Worm (Caenorhabditis elegans) whole organism, L1 larva: ENCODE data around the gene F37A8.5.
A peak's percentile ranks its signal among the peaks of the same experiment; 100 is the strongest.

Experiments
- C16A3.4 ChIP-seq: fragments of 150-350 bp; optimal IDR thresholded peaks from 2 replicates; lab custom pipeline; 2014; ENCODE audit warnings: missing biosample characterization, missing genetic modification characterization
- ama-1 ChIP-seq: fragments of 150-350 bp; optimal IDR thresholded peaks from 2 replicates; lab custom pipeline; 2014
- blmp-1 ChIP-seq: fragments of 150-350 bp; optimal IDR thresholded peaks from 2 replicates; lab custom pipeline; 2014; ENCODE audit warnings: missing biosample characterization, missing genetic modification characterization
- ceh-63 ChIP-seq: fragments of 200-800 bp; sonication (Bioruptor generic); optimal IDR thresholded peaks from 2 replicates; lab custom pipeline; 2018; ENCODE audit warnings: mild to moderate bottlenecking, missing genetic modification characterization, missing compliant biosample characterization
- ceh-8 ChIP-seq: fragments of 200-800 bp; sonication (Bioruptor generic); optimal IDR thresholded peaks from 2 replicates; lab custom pipeline; 2018; ENCODE audit warnings: mild to moderate bottlenecking, missing genetic modification characterization, moderate library complexity, missing compliant biosample characterization
- ces-1 ChIP-seq: fragments of 150-350 bp; optimal IDR thresholded peaks from 2 replicates; lab custom pipeline; 2014; ENCODE audit warnings: missing biosample characterization, missing genetic modification reagents, missing genetic modification characterization
- dpl-1 ChIP-seq, 3 experiments: fragments of 150-350 bp in 2 of 3; sonication (generic microtip) in 1 of 3; optimal IDR thresholded peaks; 2 replicates each; lab custom pipeline; 2014 to 2017; ENCODE audit warnings: missing biosample characterization in 3 of 3, missing genetic modification characterization in 3 of 3, missing genetic modification reagents in 3 of 3
- dsc-1 ChIP-seq: sonication (generic microtip); optimal IDR thresholded peaks from 2 replicates; lab custom pipeline; 2016; ENCODE audit warnings: mild to moderate bottlenecking, missing genetic modification characterization, missing compliant biosample characterization
- efl-3 ChIP-seq: fragments of 200-800 bp; sonication (Bioruptor generic); optimal IDR thresholded peaks from 2 replicates; lab custom pipeline; 2018; ENCODE audit warnings: mild to moderate bottlenecking, missing genetic modification characterization, missing compliant biosample characterization
- egl-27 ChIP-seq, 2 experiments: fragments of 150-350 bp in 1 of 2; sonication (generic microtip); optimal IDR thresholded peaks; 3 replicates each; lab custom pipeline; 2017 to 2018; ENCODE audit warnings: missing biosample characterization in 2 of 2, missing genetic modification characterization in 2 of 2, missing genetic modification reagents in 2 of 2
- fkh-10 ChIP-seq: sonication (generic microtip); optimal IDR thresholded peaks from 2 replicates; lab custom pipeline; 2017; ENCODE audit warnings: missing biosample characterization, missing genetic modification reagents, missing genetic modification characterization
- fos-1 ChIP-seq: fragments of 150-350 bp; optimal IDR thresholded peaks from 2 replicates; lab custom pipeline; 2014; ENCODE audit warnings: missing biosample characterization, missing genetic modification characterization
- jun-1 ChIP-seq: fragments of 150-350 bp; optimal IDR thresholded peaks from 2 replicates; lab custom pipeline; 2014; ENCODE audit warnings: missing biosample characterization, missing genetic modification reagents, missing genetic modification characterization
- lin-13 ChIP-seq: fragments of 150-350 bp; optimal IDR thresholded peaks from 2 replicates; lab custom pipeline; 2014; ENCODE audit warnings: missing biosample characterization, missing genetic modification reagents, missing genetic modification characterization
- lin-14 ChIP-seq: fragments of 200-800 bp; sonication (Bioruptor generic); optimal IDR thresholded peaks from 2 replicates; lab custom pipeline; 2018; ENCODE audit warnings: mild to moderate bottlenecking, missing genetic modification characterization, moderate library complexity, missing compliant biosample characterization
- lin-35 ChIP-seq, 2 experiments: fragments of 150-350 bp; optimal IDR thresholded peaks; 2 replicates each; lab custom pipeline; 2014; ENCODE audit warnings: missing biosample characterization in 2 of 2, missing genetic modification characterization in 2 of 2, missing genetic modification reagents in 2 of 2
- lir-3 ChIP-seq: sonication (generic microtip); optimal IDR thresholded peaks from 2 replicates; lab custom pipeline; 2016; ENCODE audit warnings: mild to moderate bottlenecking, missing genetic modification characterization, moderate library complexity, missing compliant biosample characterization; ENCODE audit not compliant: poor library complexity
- lsy-2 ChIP-seq, 2 experiments: fragments of 150-350 bp; optimal IDR thresholded peaks; 2 replicates each; lab custom pipeline; 2014; ENCODE audit warnings: missing biosample characterization in 2 of 2, missing genetic modification characterization in 2 of 2
- mab-9 ChIP-seq: fragments of 200-800 bp; sonication (Bioruptor generic); IDR thresholded peaks from 2 replicates; pipeline ENCODE4 v1.3.6; 2022; ENCODE audit warnings: missing genetic modification reagents, missing genetic modification characterization, missing compliant biosample characterization
- mdl-1 ChIP-seq, 2 experiments: fragments of 150-350 bp; optimal IDR thresholded peaks; 2 replicates each; lab custom pipeline; 2014 to 2017; ENCODE audit warnings: missing biosample characterization in 2 of 2, missing genetic modification characterization in 2 of 2, inconsistent platforms in 1 of 2
- mef-2 ChIP-seq: fragments of 150-350 bp; optimal IDR thresholded peaks from 2 replicates; lab custom pipeline; 2014; ENCODE audit warnings: missing biosample characterization, missing genetic modification characterization
- mep-1 ChIP-seq: fragments of 150-350 bp; optimal IDR thresholded peaks from 2 replicates; lab custom pipeline; 2014; ENCODE audit warnings: missing biosample characterization, missing genetic modification characterization
- nhr-19 ChIP-seq: fragments of 200-800 bp; sonication (Bioruptor generic); conservative IDR thresholded peaks from 2 replicates; pipeline ENCODE4 v1.3.6; 2022; ENCODE audit warnings: missing genetic modification characterization, missing compliant biosample characterization
- nhr-47 ChIP-seq: sonication (generic microtip); optimal IDR thresholded peaks from 2 replicates; lab custom pipeline; 2016; ENCODE audit warnings: mild to moderate bottlenecking, missing genetic modification characterization, moderate library complexity, missing compliant biosample characterization
- nhr-85 ChIP-seq: sonication (generic microtip); peaks from one replicate; lab custom pipeline; 2016; ENCODE audit warnings: missing genetic modification characterization, inconsistent platforms, missing compliant biosample characterization
- pax-3 ChIP-seq: fragments of 200-800 bp; sonication (Bioruptor generic); optimal IDR thresholded peaks from 2 replicates; lab custom pipeline; 2018; ENCODE audit warnings: mild to moderate bottlenecking, missing genetic modification characterization, moderate library complexity, missing compliant biosample characterization
- pqm-1 ChIP-seq: sonication (generic microtip); optimal IDR thresholded peaks from 3 replicates; lab custom pipeline; 2017; ENCODE audit warnings: missing biosample characterization, missing genetic modification characterization
- rnt-1 ChIP-seq: sonication (generic microtip); optimal IDR thresholded peaks from 2 replicates; lab custom pipeline; 2016; ENCODE audit warnings: mild to moderate bottlenecking, missing genetic modification characterization, moderate library complexity, missing compliant biosample characterization
- snpc-4 ChIP-seq: fragments of 150-350 bp; optimal IDR thresholded peaks from 2 replicates; lab custom pipeline; 2014; ENCODE audit warnings: missing biosample characterization, missing genetic modification characterization
- snu-23 ChIP-seq: sonication (generic microtip); optimal IDR thresholded peaks from 2 replicates; lab custom pipeline; 2016; ENCODE audit warnings: missing genetic modification characterization, missing compliant biosample characterization
- sptf-1 ChIP-seq: fragments of 150-350 bp; optimal IDR thresholded peaks from 2 replicates; lab custom pipeline; 2014; ENCODE audit warnings: missing biosample characterization, missing genetic modification characterization
- sup-37 ChIP-seq: fragments of 200-800 bp; sonication (Bioruptor generic); optimal IDR thresholded peaks from 2 replicates; lab custom pipeline; 2018; ENCODE audit warnings: mild to moderate bottlenecking, missing genetic modification characterization, missing compliant biosample characterization
- swsn-7 ChIP-seq: sonication (generic microtip); optimal IDR thresholded peaks from 2 replicates; lab custom pipeline; 2016; ENCODE audit warnings: missing genetic modification characterization, missing compliant biosample characterization
- tbx-2 ChIP-seq: sonication (generic microtip); optimal IDR thresholded peaks from 2 replicates; lab custom pipeline; 2016; ENCODE audit warnings: missing genetic modification characterization, missing compliant biosample characterization
- tlp-1 ChIP-seq: fragments of 150-350 bp; optimal IDR thresholded peaks from 2 replicates; lab custom pipeline; 2014; ENCODE audit warnings: missing biosample characterization, missing genetic modification characterization
- unc-30 ChIP-seq: sonication (generic microtip); optimal IDR thresholded peaks from 2 replicates; lab custom pipeline; 2017; ENCODE audit warnings: missing biosample characterization, missing genetic modification characterization
- unc-86 ChIP-seq: sonication (generic microtip); optimal IDR thresholded peaks from 2 replicates; lab custom pipeline; 2016; ENCODE audit warnings: missing genetic modification characterization, missing compliant biosample characterization
- unc-98 ChIP-seq: fragments of 200-800 bp; sonication (Bioruptor generic); IDR thresholded peaks from 2 replicates; pipeline ENCODE4 v1.3.6; 2022; ENCODE audit warnings: missing genetic modification characterization, missing compliant biosample characterization
- zip-4 ChIP-seq: fragments of 200-800 bp; sonication (Bioruptor generic); optimal IDR thresholded peaks from 2 replicates; lab custom pipeline; 2018; ENCODE audit warnings: mild to moderate bottlenecking, missing genetic modification characterization, moderate library complexity, missing compliant biosample characterization
- ztf-11 ChIP-seq, 2 experiments: sonication (generic microtip); optimal IDR thresholded peaks; 2 replicates each; lab custom pipeline; 2016 to 2017; ENCODE audit warnings: missing genetic modification characterization in 2 of 2, missing biosample characterization in 1 of 2, missing compliant biosample characterization in 1 of 2
- ztf-4 ChIP-seq: fragments of 150-350 bp; optimal IDR thresholded peaks from 2 replicates; lab custom pipeline; 2014; ENCODE audit warnings: missing biosample characterization, missing genetic modification characterization

F37A8.5 gene

ce11 chrIII:3955674-3956073 lies 750 bp upstream of the F37A8.5 start (continued):
- TF ChIP-seq nhr-19 (no peak), efl-3 (GFP tag; lab: Kevin White, UChicago) (no peak), mep-1 (tag; lab: Kevin White, UChicago) (peak; percentile 29), lin-35 (GFP tag; optimal IDR thresholded peaks at IDR 0.05; lab: Kevin White, UChicago) (peak; percentile 13 to 16), ztf-4 (peak; percentile 66), ceh-63 (no peak), snu-23 (GFP tag; lab: Kevin White, UChicago) (peak; percentile 26), unc-86 (peak; percentile 59), unc-98 (no peak), fos-1 (tag; lab: Kevin White, UChicago) (no peak), dpl-1 (GFP tag; optimal IDR thresholded peaks at IDR 0.05; lab: Kevin White, UChicago) (peak in 1 of 3 experiments; percentile 15), dsc-1 (tag; lab: Kevin White, UChicago) (peak; percentile 18), nhr-85 (tag; lab: Kevin White, UChicago) (peak; percentile 75), lin-14 (peak; percentile 80), nhr-47 (tag; lab: Kevin White, UChicago) (peak; percentile 32), fkh-10 (GFP tag; lab: Kevin White, UChicago) (no peak), rnt-1 (tag; lab: Kevin White, UChicago) (peak; percentile 21), C16A3.4 (peak; percentile 0)

- TF ChIP-seq swsn-7 (tag; lab: Kevin White, UChicago) (no peak), ceh-8 (GFP tag; lab: Kevin White, UChicago) (no peak), lin-13 (peak; percentile 41), lir-3 (no peak), mef-2 (no peak), unc-30 (tag; lab: Kevin White, UChicago) (no peak), sptf-1 (tag; lab: Kevin White, UChicago) (no peak), ama-1 (peak; percentile 41), mab-9 (GFP tag; lab: Robert Waterston, UW) (no peak), lsy-2 (tag; optimal IDR thresholded peaks at IDR 0.05; lab: Kevin White, UChicago) (no peak), tlp-1 (no peak), sup-37 (GFP tag; lab: Kevin White, UChicago) (no peak), jun-1 (no peak), pax-3 (tag; lab: Kevin White, UChicago) (no peak), snpc-4 (tag; lab: Kevin White, UChicago) (peak; percentile 81), tbx-2 (tag; lab: Kevin White, UChicago) (peak; percentile 6), blmp-1 (no peak), fos-1 (tag; lab: Kevin White, UChicago) (no peak), pqm-1 (no peak), ztf-11 (tag; optimal IDR thresholded peaks at IDR 0.05; lab: Kevin White, UChicago) (peak in 1 of 2 experiments; percentile 73), lin-35 (GFP tag; optimal IDR thresholded peaks at IDR 0.05; lab: Kevin White, UChicago) (no peak), mdl-1 (tag; optimal IDR thresholded peaks at IDR 0.05; lab: Kevin White, UChicago) (no peak), zip-4 (no peak), unc-86 (no peak)
Observed at ce11 chrIII:3957119-3957739, 805 bp downstream of the F37A8.5 start.

ce11 chrIII:3957850-3958249 lies 1.4 kb downstream of the F37A8.5 start:
- TF ChIP-seq ces-1 (GFP tag; lab: Kevin White, UChicago) (no peak), unc-98 (no peak), egl-27 (tag; optimal IDR thresholded peaks at IDR 0.05; lab: Kevin White, UChicago) (no peak)
